Worm (Caenorhabditis elegans) whole organism, late embryonic: ENCODE measurements around the gene F34D10.3.

Source experiments
- ceh-18 ChIP-seq: sonication (generic microtip); optimal IDR thresholded peaks from 2 replicates; lab custom pipeline; 2016; ENCODE audit warnings: missing genetic modification characterization, missing compliant biosample characterization
- ceh-24 ChIP-seq: sonication (generic microtip); optimal IDR thresholded peaks from 2 replicates; lab custom pipeline; 2016; ENCODE audit warnings: mild to moderate bottlenecking, missing genetic modification characterization, missing compliant biosample characterization
- dve-1 ChIP-seq: sonication (generic microtip); optimal IDR thresholded peaks from 2 replicates; lab custom pipeline; 2017; ENCODE audit warnings: antibody characterized with exemption, mild to moderate bottlenecking, missing genetic modification characterization, missing compliant biosample characterization
- gmeb-2 ChIP-seq: sonication (generic microtip); optimal IDR thresholded peaks from 2 replicates; lab custom pipeline; 2016; ENCODE audit warnings: missing genetic modification characterization, inconsistent platforms, missing compliant biosample characterization
- nfya-1 ChIP-seq: sonication (generic microtip); optimal IDR thresholded peaks from 2 replicates; lab custom pipeline; 2017; ENCODE audit warnings: missing genetic modification characterization, mild to moderate bottlenecking, missing compliant biosample characterization, antibody characterized with exemption, moderate library complexity
- nhr-11 ChIP-seq: fragments of 150-350 bp; optimal IDR thresholded peaks from 2 replicates; lab custom pipeline; 2014; ENCODE audit warnings: missing biosample characterization, missing genetic modification characterization
- pqm-1 ChIP-seq: sonication (generic microtip); optimal IDR thresholded peaks from 2 replicates; lab custom pipeline; 2016; ENCODE audit warnings: missing genetic modification characterization, missing compliant biosample characterization
- rnt-1 ChIP-seq: sonication (generic microtip); optimal IDR thresholded peaks from 2 replicates; lab custom pipeline; 2016; ENCODE audit warnings: missing genetic modification characterization, missing compliant biosample characterization
- tbx-2 ChIP-seq: sonication (generic microtip); optimal IDR thresholded peaks from 2 replicates; lab custom pipeline; 2016; ENCODE audit warnings: missing genetic modification characterization, missing compliant biosample characterization
- unc-55 ChIP-seq: sonication (generic microtip); optimal IDR thresholded peaks from 2 replicates; lab custom pipeline; 2017; ENCODE audit warnings: missing biosample characterization, missing genetic modification reagents, missing genetic modification characterization
- unc-86 ChIP-seq: sonication (generic microtip); optimal IDR thresholded peaks from 2 replicates; lab custom pipeline; 2016; ENCODE audit warnings: missing genetic modification characterization, missing compliant biosample characterization

Gene F34D10.3

ce11 chrIII:3781827-3782226 lies 47.8 kb downstream of the F34D10.3 start:
- TF ChIP-seq rnt-1 (tag; lab: Kevin White, UChicago) (peak; percentile 34), tbx-2 (tag; lab: Kevin White, UChicago) (no peak), nhr-11 (tag; lab: Kevin White, UChicago) (no peak)

- peak; percentile 59 for TF ChIP-seq unc-55 (GFP tag; lab: Kevin White, UChicago)
- peak; percentile 28 for TF ChIP-seq rnt-1 (tag; lab: Kevin White, UChicago)
- TF ChIP-seq nfya-1 (tag; lab: Kevin White, UChicago): peak; percentile 13
- TF ChIP-seq ceh-24 (tag; lab: Kevin White, UChicago): no peak
- TF ChIP-seq ceh-18 (tag; lab: Kevin White, UChicago): peak; percentile 74
- no peak for TF ChIP-seq pqm-1 (tag; lab: Kevin White, UChicago)
These were observed 48.8 kb downstream of the F34D10.3 start for ce11 chrIII:3782853-3783252.

ce11 chrIII:3783914-3784313 lies 49.9 kb downstream of the F34D10.3 start:
- TF ChIP-seq dve-1 (tag; lab: Kevin White, UChicago) (no peak), gmeb-2 (tag; lab: Kevin White, UChicago) (no peak), unc-86 (no peak), unc-55 (GFP tag; lab: Kevin White, UChicago) (peak; percentile 37)
